Worm (Caenorhabditis elegans) whole organism, L1 larva: ENCODE results near the gene K01D12.20.

Experiments used
- C16A3.4 ChIP-seq: fragments of 150-350 bp; optimal IDR thresholded peaks from 2 replicates; lab custom pipeline; 2014; ENCODE audit warnings: missing biosample characterization, missing genetic modification characterization
- F16B12.6 ChIP-seq: fragments of 150-350 bp; optimal IDR thresholded peaks from 2 replicates; lab custom pipeline; 2014; ENCODE audit warnings: missing biosample characterization, missing genetic modification characterization
- alr-1 ChIP-seq: fragments of 200-800 bp; sonication (Bioruptor generic); optimal IDR thresholded peaks from 2 replicates; lab custom pipeline; 2018; ENCODE audit warnings: borderline replicate concordance, mild to moderate bottlenecking, missing genetic modification characterization, missing compliant biosample characterization
- aly-2 ChIP-seq: fragments of 150-350 bp; optimal IDR thresholded peaks from 2 replicates; lab custom pipeline; 2014; ENCODE audit warnings: missing biosample characterization, missing genetic modification characterization
- ama-1 ChIP-seq: fragments of 150-350 bp; optimal IDR thresholded peaks from 2 replicates; lab custom pipeline; 2014
- blmp-1 ChIP-seq: fragments of 150-350 bp; optimal IDR thresholded peaks from 2 replicates; lab custom pipeline; 2014; ENCODE audit warnings: missing biosample characterization, missing genetic modification characterization
- ceh-82 ChIP-seq, 3 experiments: fragments of 150-350 bp in 1 of 3; sonication (generic microtip) in 2 of 3; optimal IDR thresholded peaks; 2 replicates each; lab custom pipeline; 2014 to 2017; ENCODE audit warnings: missing biosample characterization in 3 of 3, missing genetic modification characterization in 3 of 3
- efl-1 ChIP-seq, 4 experiments: fragments of 150-350 bp; optimal IDR thresholded peaks in 3 of 4; peaks in 1 of 4; 1 replicate in 1 of 4; 2 replicates in 3 of 4; lab custom pipeline; 2014; ENCODE audit warnings: missing biosample characterization in 2 of 4, missing genetic modification characterization in 2 of 4, missing genetic modification reagents in 2 of 4
- efl-3 ChIP-seq: fragments of 200-800 bp; sonication (Bioruptor generic); optimal IDR thresholded peaks from 2 replicates; lab custom pipeline; 2018; ENCODE audit warnings: mild to moderate bottlenecking, missing genetic modification characterization, missing compliant biosample characterization
- egl-13 ChIP-seq: sonication (generic microtip); optimal IDR thresholded peaks from 2 replicates; lab custom pipeline; 2016; ENCODE audit warnings: missing genotype, missing genetic modification reagents, missing genetic modification characterization, missing compliant biosample characterization
- egl-27 ChIP-seq, 2 experiments: fragments of 150-350 bp in 1 of 2; sonication (generic microtip); optimal IDR thresholded peaks; 3 replicates each; lab custom pipeline; 2017 to 2018; ENCODE audit warnings: missing biosample characterization in 2 of 2, missing genetic modification characterization in 2 of 2, missing genetic modification reagents in 2 of 2
- elt-3 ChIP-seq, 6 experiments: fragments of 150-350 bp in 1 of 6; sonication (generic microtip); optimal IDR thresholded peaks; 2 replicates each; lab custom pipeline; 2017 to 2018; ENCODE audit warnings: missing biosample characterization in 6 of 6, missing genetic modification characterization in 6 of 6, inconsistent platforms in 1 of 6
- fkh-8 ChIP-seq: sonication (generic microtip); optimal IDR thresholded peaks from 2 replicates; lab custom pipeline; 2016; ENCODE audit warnings: mild to moderate bottlenecking, missing genetic modification characterization, missing compliant biosample characterization
- fos-1 ChIP-seq: fragments of 150-350 bp; optimal IDR thresholded peaks from 2 replicates; lab custom pipeline; 2014; ENCODE audit warnings: missing biosample characterization, missing genetic modification characterization
- grh-1 ChIP-seq: fragments of 200-800 bp; sonication (Bioruptor generic); IDR thresholded peaks from 2 replicates; pipeline ENCODE4 v1.3.6; 2022; ENCODE audit warnings: missing genetic modification reagents, missing genetic modification characterization, missing compliant biosample characterization
- hpl-2 ChIP-seq: fragments of 150-350 bp; optimal IDR thresholded peaks from 2 replicates; lab custom pipeline; 2014; ENCODE audit warnings: missing biosample characterization, missing genetic modification reagents, missing genetic modification characterization
- isw-1 ChIP-seq: fragments of 200-800 bp; sonication (Bioruptor generic); IDR thresholded peaks from 2 replicates; pipeline ENCODE4 v1.3.6; 2022; ENCODE audit warnings: missing genetic modification characterization, missing compliant biosample characterization
- jun-1 ChIP-seq: fragments of 150-350 bp; optimal IDR thresholded peaks from 2 replicates; lab custom pipeline; 2014; ENCODE audit warnings: missing biosample characterization, missing genetic modification reagents, missing genetic modification characterization
- lin-14 ChIP-seq: fragments of 200-800 bp; sonication (Bioruptor generic); optimal IDR thresholded peaks from 2 replicates; lab custom pipeline; 2018; ENCODE audit warnings: mild to moderate bottlenecking, missing genetic modification characterization, moderate library complexity, missing compliant biosample characterization
- lin-35 ChIP-seq, 2 experiments: fragments of 150-350 bp; optimal IDR thresholded peaks; 2 replicates each; lab custom pipeline; 2014; ENCODE audit warnings: missing biosample characterization in 2 of 2, missing genetic modification characterization in 2 of 2, missing genetic modification reagents in 2 of 2
- lin-39 ChIP-seq: fragments of 150-350 bp; optimal IDR thresholded peaks from 2 replicates; lab custom pipeline; 2014; ENCODE audit warnings: missing biosample characterization, missing genetic modification reagents, missing genetic modification characterization
- lir-3 ChIP-seq: sonication (generic microtip); optimal IDR thresholded peaks from 2 replicates; lab custom pipeline; 2016; ENCODE audit warnings: mild to moderate bottlenecking, missing genetic modification characterization, moderate library complexity, missing compliant biosample characterization; ENCODE audit not compliant: poor library complexity
- mdl-1 ChIP-seq, 2 experiments: fragments of 150-350 bp; optimal IDR thresholded peaks; 2 replicates each; lab custom pipeline; 2014 to 2017; ENCODE audit warnings: missing biosample characterization in 2 of 2, missing genetic modification characterization in 2 of 2, inconsistent platforms in 1 of 2
- mep-1 ChIP-seq: fragments of 150-350 bp; optimal IDR thresholded peaks from 2 replicates; lab custom pipeline; 2014; ENCODE audit warnings: missing biosample characterization, missing genetic modification characterization
- nhr-11 ChIP-seq: fragments of 150-350 bp; optimal IDR thresholded peaks from 2 replicates; lab custom pipeline; 2014; ENCODE audit warnings: missing biosample characterization, missing genetic modification characterization
- nhr-19 ChIP-seq: fragments of 200-800 bp; sonication (Bioruptor generic); conservative IDR thresholded peaks from 2 replicates; pipeline ENCODE4 v1.3.6; 2022; ENCODE audit warnings: missing genetic modification characterization, missing compliant biosample characterization
- nhr-20 ChIP-seq: sonication (generic microtip); optimal IDR thresholded peaks from 2 replicates; lab custom pipeline; 2016; ENCODE audit warnings: mild to moderate bottlenecking, missing genetic modification characterization, missing compliant biosample characterization
- nhr-28 ChIP-seq: fragments of 150-350 bp; optimal IDR thresholded peaks from 2 replicates; lab custom pipeline; 2014; ENCODE audit warnings: missing biosample characterization, missing genetic modification characterization
- nhr-71 ChIP-seq: sonication (generic microtip); optimal IDR thresholded peaks from 2 replicates; lab custom pipeline; 2016; ENCODE audit warnings: mild to moderate bottlenecking, missing genetic modification characterization, moderate library complexity, missing compliant biosample characterization
- nhr-77 ChIP-seq: fragments of 150-350 bp; optimal IDR thresholded peaks from 2 replicates; lab custom pipeline; 2014; ENCODE audit warnings: missing biosample characterization, missing genetic modification characterization
- nhr-85 ChIP-seq: sonication (generic microtip); peaks from one replicate; lab custom pipeline; 2016; ENCODE audit warnings: missing genetic modification characterization, inconsistent platforms, missing compliant biosample characterization
- nhr-90 ChIP-seq: sonication (generic microtip); optimal IDR thresholded peaks from 2 replicates; lab custom pipeline; 2016; ENCODE audit warnings: mild to moderate bottlenecking, missing genetic modification characterization, missing compliant biosample characterization; ENCODE audit not compliant: poor library complexity
- skn-1 ChIP-seq: fragments of 150-350 bp; optimal IDR thresholded peaks from 2 replicates; lab custom pipeline; 2014; ENCODE audit warnings: missing biosample characterization, missing genetic modification characterization
- snu-23 ChIP-seq: sonication (generic microtip); optimal IDR thresholded peaks from 2 replicates; lab custom pipeline; 2016; ENCODE audit warnings: missing genetic modification characterization, missing compliant biosample characterization
- sox-4 ChIP-seq: sonication (generic microtip); optimal IDR thresholded peaks from 2 replicates; lab custom pipeline; 2016; ENCODE audit warnings: missing genetic modification characterization, missing compliant biosample characterization
- sup-37 ChIP-seq: fragments of 200-800 bp; sonication (Bioruptor generic); optimal IDR thresholded peaks from 2 replicates; lab custom pipeline; 2018; ENCODE audit warnings: mild to moderate bottlenecking, missing genetic modification characterization, missing compliant biosample characterization
- tbx-2 ChIP-seq: sonication (generic microtip); optimal IDR thresholded peaks from 2 replicates; lab custom pipeline; 2016; ENCODE audit warnings: missing genetic modification characterization, missing compliant biosample characterization
- tlp-1 ChIP-seq: fragments of 150-350 bp; optimal IDR thresholded peaks from 2 replicates; lab custom pipeline; 2014; ENCODE audit warnings: missing biosample characterization, missing genetic modification characterization
- vab-15 ChIP-seq: sonication (generic microtip); optimal IDR thresholded peaks from 2 replicates; lab custom pipeline; 2017; ENCODE audit warnings: missing genotype, mild to moderate bottlenecking, missing genetic modification characterization, missing compliant biosample characterization
- xbp-1 ChIP-seq: sonication (generic microtip); optimal IDR thresholded peaks from 2 replicates; lab custom pipeline; 2016; ENCODE audit warnings: missing genetic modification characterization, missing compliant biosample characterization

The K01D12.20 gene

DNA sequence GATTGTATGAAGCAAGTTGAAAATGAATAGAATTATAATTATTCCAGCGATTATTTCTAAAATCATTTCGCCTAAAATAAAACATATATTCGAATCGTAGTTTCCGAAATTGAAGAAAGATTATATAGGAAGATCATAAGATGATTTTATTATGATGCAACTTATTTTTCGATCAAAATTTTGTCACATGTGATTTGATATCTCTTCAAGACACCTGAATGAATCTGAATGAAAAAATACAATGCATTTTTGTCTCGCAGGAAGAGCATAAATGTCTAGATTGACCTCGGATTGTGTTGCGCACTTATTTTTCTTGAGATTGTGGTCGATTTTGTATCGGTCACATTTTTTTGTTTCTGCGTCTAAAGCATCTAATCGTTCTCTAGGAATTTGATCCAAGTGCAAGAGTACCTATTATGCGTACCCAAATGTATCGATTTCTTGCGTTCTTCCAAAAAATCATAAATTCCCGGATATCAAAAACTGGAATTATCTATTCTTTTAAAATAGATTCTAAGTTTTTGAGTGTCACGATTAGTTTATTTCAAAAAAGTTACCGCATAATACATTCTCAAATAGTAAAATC is 9.9 kb upstream of the K01D12.20 start, which contains the start of gene hrg-2:
hrg-2 (minus strand) TSS at position 98 of the 586 bp plus-strand sequence.
- TF ChIP-seq nhr-90 (tag; lab: Kevin White, UChicago) (peak; percentile 34), lin-14 (GFP tag; lab: Kevin White, UChicago) (peak; percentile 26), vab-15 (no peak), tbx-2 (tag; lab: Kevin White, UChicago) (peak; percentile 6), efl-3 (GFP tag; lab: Kevin White, UChicago) (no peak), nhr-71 (peak; percentile 57), snu-23 (peak; percentile 17), nhr-85 (tag; lab: Kevin White, UChicago) (peak; percentile 69), nhr-20 (tag; lab: Kevin White, UChicago) (peak; percentile 61), isw-1 (GFP tag; lab: Robert Waterston, UW) (no peak)

ce11 chrV:12408996-12409395 is 8.4 kb upstream of the K01D12.20 start:
- TF ChIP-seq lin-39 (tag; lab: Kevin White, UChicago) (no peak), nhr-85 (tag; lab: Kevin White, UChicago) (peak; percentile 66), snu-23 (peak; percentile 37), elt-3 (tag; optimal IDR thresholded peaks at IDR 0.05; lab: Kevin White, UChicago) (peak in 1 of 6 experiments; percentile 0), egl-13 (tag; lab: Kevin White, UChicago) (no peak), aly-2 (no peak), nhr-71 (peak; percentile 17), ceh-82 (tag; optimal IDR thresholded peaks at IDR 0.05; lab: Kevin White, UChicago) (peak in 1 of 3 experiments; percentile 12), nhr-28 (tag; lab: Kevin White, UChicago) (peak; percentile 17), lin-14 (GFP tag; lab: Kevin White, UChicago) (peak; percentile 72), xbp-1 (tag; lab: Kevin White, UChicago) (peak; percentile 62), ama-1 (lab: Kevin White, UChicago) (no peak), skn-1 (peak; percentile 85), blmp-1 (tag; lab: Kevin White, UChicago) (peak; percentile 48), lin-35 (GFP tag; optimal IDR thresholded peaks at IDR 0.05; lab: Kevin White, UChicago) (peak in 1 of 2 experiments; percentile 3), nhr-11 (tag; lab: Kevin White, UChicago) (no peak), efl-1 (optimal IDR thresholded peaks at IDR 0.05; lab: Kevin White, UChicago) (peak in 1 of 2 experiments; percentile 34), efl-1 (GFP tag; optimal IDR thresholded peaks at IDR 0.05 in 1 of 2; lab: Kevin White, UChicago) (no peak), nhr-20 (tag; lab: Kevin White, UChicago) (peak; percentile 45)

DNA sequence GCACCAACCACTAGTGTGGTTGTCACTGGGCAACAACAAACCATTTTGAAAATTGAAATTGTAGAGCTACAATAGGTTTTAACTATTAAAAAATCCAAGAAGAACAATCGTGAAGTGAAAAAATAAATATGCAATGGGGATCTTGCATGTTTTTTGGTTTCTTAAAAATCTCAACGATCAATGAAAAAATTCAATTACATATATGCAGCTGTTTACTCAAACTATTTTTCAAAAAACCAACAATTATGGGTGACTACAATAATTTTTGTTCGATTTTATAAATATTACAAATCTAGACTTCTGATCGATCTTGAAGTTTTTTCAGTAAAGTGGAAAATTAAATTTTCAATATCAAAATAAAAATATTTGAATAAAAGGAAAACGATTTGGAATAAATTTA is 7.9 kb upstream of the K01D12.20 start, which contains the start of gene cdr-4:
cdr-4 (minus strand) TSS at position 101 of the 400 bp plus-strand sequence.
- no peak for TF ChIP-seq egl-27 (tag; optimal IDR thresholded peaks at IDR 0.05; lab: Kevin White, UChicago)
- no peak for TF ChIP-seq sup-37 (GFP tag; lab: Kevin White, UChicago)
- no peak for TF ChIP-seq lin-35 (GFP tag; optimal IDR thresholded peaks at IDR 0.05; lab: Kevin White, UChicago)
- TF ChIP-seq efl-3 (GFP tag; lab: Kevin White, UChicago) = no peak
- no peak for TF ChIP-seq nhr-28 (tag; lab: Kevin White, UChicago)
- TF ChIP-seq lin-39 (tag; lab: Kevin White, UChicago) = no peak
- no peak for TF ChIP-seq mdl-1 (tag; optimal IDR thresholded peaks at IDR 0.05; lab: Kevin White, UChicago)
- TF ChIP-seq hpl-2 = no peak
- TF ChIP-seq nhr-19 (GFP tag; lab: Robert Waterston, UW) = no peak
- no peak for TF ChIP-seq jun-1
- no peak for TF ChIP-seq xbp-1 (tag; lab: Kevin White, UChicago)
- TF ChIP-seq grh-1 = no peak
- TF ChIP-seq, all 84 proteins: peak for 0

- no peak for TF ChIP-seq sox-4 (tag; lab: Kevin White, UChicago)
- TF ChIP-seq lin-39 (tag; lab: Kevin White, UChicago) = no peak
- TF ChIP-seq fkh-8 (tag; lab: Kevin White, UChicago) = no peak
- TF ChIP-seq nhr-71 = no peak
- TF ChIP-seq nhr-19 (GFP tag; lab: Robert Waterston, UW) = no peak
- TF ChIP-seq tlp-1 = no peak
- no peak for TF ChIP-seq lir-3 (tag; lab: Kevin White, UChicago)
- no peak for TF ChIP-seq C16A3.4 (tag; lab: Kevin White, UChicago)
- no peak for TF ChIP-seq F16B12.6
- TF ChIP-seq ceh-82 (tag; optimal IDR thresholded peaks at IDR 0.05; lab: Kevin White, UChicago) = no peak
- TF ChIP-seq mep-1 (tag; lab: Kevin White, UChicago) = no peak
- TF ChIP-seq fos-1 (tag; lab: Kevin White, UChicago) = no peak
- no peak for TF ChIP-seq mdl-1 (tag; optimal IDR thresholded peaks at IDR 0.05; lab: Kevin White, UChicago)
- no peak for TF ChIP-seq nhr-77
- TF ChIP-seq alr-1 (tag; lab: Kevin White, UChicago) = no peak
These were observed 5.9 kb upstream of the K01D12.20 start for ce11 chrV:12406514-12406913.
